Fruit fly (Drosophila melanogaster) whole organism, embryonic: ENCODE data around the gene CG17325.

Source experiments
- ATbp ChIP-seq: fragments of 200-800 bp; sonication (Bioruptor generic); optimal IDR thresholded peaks from 2 replicates; lab custom pipeline; 2017; ENCODE audit warnings: missing biosample characterization, mild to moderate bottlenecking, missing genetic modification characterization, missing genetic modification reagents
- Aef1 ChIP-seq: fragments of 200-800 bp; sonication (Bioruptor generic); IDR thresholded peaks from 3 replicates; pipeline ENCODE4 v1.3.6; 2022; ENCODE audit warnings: missing biosample characterization, missing genetic modification characterization
- Atf6 ChIP-seq: fragments of 200-800 bp; sonication (Bioruptor generic); IDR thresholded peaks from 2 replicates; pipeline ENCODE4 v1.3.6; 2022; ENCODE audit warnings: missing biosample characterization, missing genetic modification characterization
- CG10209 ChIP-seq: fragments of 200-800 bp; sonication (Bioruptor generic); optimal IDR thresholded peaks from 3 replicates; lab custom pipeline; 2017; ENCODE audit warnings: missing biosample characterization, mild to moderate bottlenecking, missing genetic modification characterization, missing genetic modification reagents
- CG1024 ChIP-seq: fragments of 200-800 bp; sonication (Bioruptor generic); IDR thresholded peaks from 2 replicates; pipeline ENCODE4 v1.3.6; 2022; ENCODE audit warnings: missing biosample characterization, missing genetic modification characterization
- CG10274 ChIP-seq: fragments of 200-800 bp; sonication (Bioruptor generic); optimal IDR thresholded peaks from 3 replicates; lab custom pipeline; 2017; ENCODE audit warnings: missing biosample characterization, mild to moderate bottlenecking, missing genetic modification characterization
- CG10321 ChIP-seq: fragments of 200-800 bp; sonication (Bioruptor generic); IDR thresholded peaks from 2 replicates; pipeline ENCODE4 v1.3.6; 2022; ENCODE audit warnings: missing biosample characterization, missing genetic modification characterization
- CG10366 ChIP-seq: fragments of 200-800 bp; sonication (Bioruptor generic); IDR thresholded peaks from 2 replicates; pipeline ENCODE4 v1.3.6; 2022; ENCODE audit warnings: missing biosample characterization, missing genetic modification characterization
- CG10959 ChIP-seq: fragments of 200-800 bp; sonication (Bioruptor generic); IDR thresholded peaks from 2 replicates; pipeline ENCODE4 v1.3.6; 2022; ENCODE audit warnings: missing biosample characterization, missing genetic modification characterization
- CG10979 ChIP-seq: fragments of 200-800 bp; sonication (Bioruptor generic); optimal IDR thresholded peaks from 2 replicates; lab custom pipeline; 2018; ENCODE audit warnings: missing biosample characterization, mild to moderate bottlenecking, missing genetic modification characterization, moderate library complexity
- CG11456 ChIP-seq: fragments of 200-800 bp; sonication (Bioruptor generic); IDR thresholded peaks from 3 replicates; pipeline ENCODE4 v1.3.6; 2022; ENCODE audit warnings: missing biosample characterization, missing genetic modification characterization
- CG13624 ChIP-seq: fragments of 200-800 bp; sonication (Bioruptor generic); optimal IDR thresholded peaks from 2 replicates; lab custom pipeline; 2016; ENCODE audit warnings: missing biosample characterization, missing genetic modification characterization
- CG15073 ChIP-seq: fragments of 200-800 bp; sonication (Bioruptor generic); optimal IDR thresholded peaks from 2 replicates; lab custom pipeline; 2016; ENCODE audit warnings: missing biosample characterization, missing genetic modification characterization
- CG15479 ChIP-seq: fragments of 200-800 bp; sonication (Bioruptor generic); optimal IDR thresholded peaks from 3 replicates; lab custom pipeline; 2019; ENCODE audit warnings: missing biosample characterization, mild to moderate bottlenecking, missing genetic modification characterization, moderate library complexity
- CG15696 ChIP-seq: fragments of 200-800 bp; sonication (Bioruptor generic); optimal IDR thresholded peaks from 2 replicates; lab custom pipeline; 2019; ENCODE audit warnings: missing biosample characterization, mild to moderate bottlenecking, missing genetic modification characterization, moderate library complexity
- CG16779 ChIP-seq: fragments of 200-800 bp; sonication (Bioruptor generic); IDR thresholded peaks from 2 replicates; pipeline ENCODE4 v1.3.6; 2022; ENCODE audit warnings: missing biosample characterization, missing genetic modification characterization
- CG2202 ChIP-seq: fragments of 200-800 bp; sonication (Bioruptor generic); optimal IDR thresholded peaks from 2 replicates; lab custom pipeline; 2018; ENCODE audit warnings: missing biosample characterization, mild to moderate bottlenecking, missing genetic modification characterization
- CG31388 ChIP-seq: fragments of 200-800 bp; sonication (Bioruptor generic); optimal IDR thresholded peaks from 2 replicates; lab custom pipeline; 2016; ENCODE audit warnings: missing biosample characterization, missing genetic modification characterization
- CG32772 ChIP-seq: fragments of 200-800 bp; sonication (Bioruptor generic); IDR thresholded peaks from 2 replicates; pipeline ENCODE4 v1.3.6; 2022; ENCODE audit warnings: missing biosample characterization, missing genetic modification characterization
- CG33213 ChIP-seq: fragments of 200-800 bp; sonication (Bioruptor generic); optimal IDR thresholded peaks from 3 replicates; lab custom pipeline; 2016; ENCODE audit warnings: missing biosample characterization, missing genetic modification characterization
- CG3847 ChIP-seq: fragments of 200-800 bp; sonication (Bioruptor generic); IDR thresholded peaks from 2 replicates; pipeline ENCODE4 v1.3.6; 2022; ENCODE audit warnings: missing biosample characterization, missing genetic modification characterization
- CG3995 ChIP-seq: fragments of 200-800 bp; sonication (Bioruptor generic); optimal IDR thresholded peaks from 3 replicates; lab custom pipeline; 2016; ENCODE audit warnings: missing biosample characterization, missing genetic modification characterization
- CG6254 ChIP-seq: fragments of 200-800 bp; sonication (Bioruptor generic); optimal IDR thresholded peaks from 3 replicates; lab custom pipeline; 2017; ENCODE audit warnings: mild to moderate bottlenecking, missing biosample characterization, missing genetic modification reagents, missing genetic modification characterization
- CG6689 ChIP-seq: fragments of 200-800 bp; sonication (Bioruptor generic); IDR thresholded peaks from 2 replicates; pipeline ENCODE4 v1.3.6; 2022; ENCODE audit warnings: missing biosample characterization, missing genetic modification characterization
- CG6854 ChIP-seq: fragments of 200-800 bp; sonication (Bioruptor generic); optimal IDR thresholded peaks from 3 replicates; lab custom pipeline; 2017; ENCODE audit warnings: missing biosample characterization, mild to moderate bottlenecking, missing genetic modification characterization
- CG7786 ChIP-seq: fragments of 200-800 bp; sonication (Bioruptor generic); optimal IDR thresholded peaks from 2 replicates; lab custom pipeline; 2016; ENCODE audit warnings: missing biosample characterization, missing genetic modification characterization
- E2f1 ChIP-seq: fragments of 200-800 bp; sonication (Bioruptor generic); IDR thresholded peaks from 2 replicates; pipeline ENCODE4 v1.3.6; 2022; ENCODE audit warnings: missing biosample characterization, missing genetic modification characterization
- Ets97D ChIP-seq: fragments of 200-800 bp; sonication (Bioruptor generic); optimal IDR thresholded peaks from 3 replicates; lab custom pipeline; 2016; ENCODE audit warnings: missing biosample characterization, missing genetic modification characterization
- Gug ChIP-seq: fragments of 200-800 bp; sonication (Bioruptor generic); IDR thresholded peaks from 4 replicates; pipeline ENCODE4 v1.3.6; 2022; ENCODE audit warnings: missing biosample characterization, missing genetic modification characterization
- Hr39 ChIP-seq: fragments of >200 bp; optimal IDR thresholded peaks from 2 replicates; lab custom pipeline; 2017
- Opbp ChIP-seq: fragments of 200-800 bp; sonication (Bioruptor generic); IDR thresholded peaks from 3 replicates; pipeline ENCODE4 v1.3.6; 2022; ENCODE audit warnings: missing biosample characterization, missing genetic modification characterization; ENCODE audit not compliant: partially characterized antibody
- PHDP ChIP-seq: fragments of 200-800 bp; sonication (Bioruptor generic); optimal IDR thresholded peaks from 3 replicates; lab custom pipeline; 2018; ENCODE audit warnings: missing biosample characterization, mild to moderate bottlenecking, missing genetic modification characterization, moderate library complexity
- YL-1 ChIP-seq: fragments of 200-800 bp; sonication (Bioruptor generic); optimal IDR thresholded peaks from 3 replicates; lab custom pipeline; 2017; ENCODE audit warnings: missing biosample characterization, mild to moderate bottlenecking, missing genetic modification characterization
- bab2 ChIP-seq: fragments of 200-800 bp; sonication (Bioruptor generic); optimal IDR thresholded peaks from 2 replicates; lab custom pipeline; 2016; ENCODE audit warnings: missing biosample characterization, missing genetic modification characterization
- cg ChIP-seq: fragments of 200-800 bp; sonication (Bioruptor generic); optimal IDR thresholded peaks from 3 replicates; lab custom pipeline; 2019; ENCODE audit warnings: missing biosample characterization, mild to moderate bottlenecking, missing genetic modification characterization, moderate library complexity
- chm ChIP-seq: fragments of 200-800 bp; sonication (Bioruptor generic); IDR thresholded peaks from 2 replicates; pipeline ENCODE4 v1.3.6; 2022; ENCODE audit warnings: missing biosample characterization, missing genetic modification characterization
- h ChIP-seq: fragments of >200 bp; optimal IDR thresholded peaks from 2 replicates; lab custom pipeline; 2017
- hkb ChIP-seq, 2 experiments: fragments of 200-800 bp in 1 of 2; fragments of >200 bp in 1 of 2; sonication (Bioruptor generic) in 1 of 2; IDR thresholded peaks in 1 of 2; optimal IDR thresholded peaks in 1 of 2; 2 replicates each; pipeline versions ENCODE4 v1.3.6 to Lab custom; 2017 to 2022; ENCODE audit warnings: missing biosample characterization in 1 of 2, missing genetic modification characterization in 1 of 2
- kni ChIP-seq: fragments of 200-800 bp; sonication (Bioruptor generic); optimal IDR thresholded peaks from 3 replicates; lab custom pipeline; 2017; ENCODE audit warnings: mild to moderate bottlenecking, missing biosample characterization, missing genetic modification reagents, missing genetic modification characterization
- lola ChIP-seq, 3 experiments: fragments of >200 bp in 2 of 3; fragments of 200-800 bp in 1 of 3; sonication (Bioruptor generic) in 1 of 3; optimal IDR thresholded peaks; 2 replicates each; lab custom pipeline; 2017 to 2019; ENCODE audit warnings: missing biosample characterization in 3 of 3, missing genetic modification characterization in 3 of 3, mild to moderate bottlenecking in 1 of 3, moderate library complexity in 1 of 3
- mam ChIP-seq: fragments of 200-800 bp; sonication (Bioruptor generic); optimal IDR thresholded peaks from 3 replicates; lab custom pipeline; 2016; ENCODE audit warnings: missing biosample characterization, missing genetic modification characterization
- mirr ChIP-seq: fragments of 200-800 bp; sonication (Bioruptor generic); optimal IDR thresholded peaks from 3 replicates; lab custom pipeline; 2018; ENCODE audit warnings: missing biosample characterization, mild to moderate bottlenecking, missing genetic modification characterization
- mld ChIP-seq: fragments of 200-800 bp; sonication (Bioruptor generic); IDR thresholded peaks from 3 replicates; pipeline ENCODE4 v1.3.6; 2022; ENCODE audit warnings: missing biosample characterization, missing genetic modification characterization; ENCODE audit not compliant: partially characterized antibody
- org-1 ChIP-seq: fragments of 200-800 bp; sonication (Bioruptor generic); optimal IDR thresholded peaks from 2 replicates; lab custom pipeline; 2017; ENCODE audit warnings: missing biosample characterization, missing genetic modification characterization
- p53 ChIP-seq: fragments of 200-800 bp; sonication (Bioruptor generic); optimal IDR thresholded peaks from 2 replicates; lab custom pipeline; 2016; ENCODE audit warnings: missing biosample characterization, missing genetic modification characterization
- slp2 ChIP-seq: fragments of 200-800 bp; sonication (Bioruptor generic); optimal IDR thresholded peaks from 2 replicates; lab custom pipeline; 2016; ENCODE audit warnings: missing biosample characterization, missing genetic modification characterization
- sna ChIP-seq: fragments of 200-800 bp; sonication (Bioruptor generic); IDR thresholded peaks from 2 replicates; pipeline ENCODE4 v1.3.6; 2022; ENCODE audit warnings: missing biosample characterization, missing genetic modification characterization; ENCODE audit not compliant: partially characterized antibody
- unc-4 ChIP-seq: fragments of 200-800 bp; sonication (Bioruptor generic); IDR thresholded peaks from 2 replicates; pipeline ENCODE4 v1.3.6; 2022; ENCODE audit warnings: missing biosample characterization, missing genetic modification characterization; ENCODE audit not compliant: partially characterized antibody
- usp ChIP-seq: fragments of >200 bp; optimal IDR thresholded peaks from 2 replicates; lab custom pipeline; 2017; ENCODE audit warnings: missing biosample characterization, missing genetic modification characterization

Gene CG17325

dm6 chr2L:18839143-18839872 lies 26.9 kb downstream of the CG17325 start, which contains the start of gene CG10600 (continued):
- TF ChIP-seq org-1 (peak; percentile 69), CG6854 (GFP tag; lab: Kevin White, UChicago) (no peak), h (lab: Kevin White, UChicago) (no peak), CG31388 (peak; percentile 36), mirr (peak; percentile 69), CG10366 (GFP tag; lab: Robert Waterston, UW) (peak; percentile 57), chm (peak; percentile 45; the same call in 1 of the 2 replicates), CG3847 (GFP tag; lab: Robert Waterston, UW) (peak; percentile 93), E2f1 (peak; percentile 64), CG7786 (GFP tag; lab: Kevin White, UChicago) (peak; percentile 88), usp (GFP tag; lab: Kevin White, UChicago) (no peak), CG15479 (GFP tag; lab: Kevin White, UChicago) (no peak), CG2202 (peak; percentile 44), p53 (GFP tag; lab: Kevin White, UChicago) (peak; percentile 75), Opbp (peak; percentile 90), CG10274 (GFP tag; lab: Kevin White, UChicago) (no peak), sna (GFP tag; lab: Robert Waterston, UW) (peak; percentile 67), CG10979 (tag; lab: Kevin White, UChicago) (peak; percentile 50), ATbp (peak; percentile 64), CG32772 (peak; percentile 91), CG13624 (peak; percentile 91), mam (GFP tag; lab: Kevin White, UChicago) (peak; percentile 92), cg (GFP tag; lab: Kevin White, UChicago) (peak; percentile 99), Atf6 (GFP tag; lab: Robert Waterston, UW) (peak; percentile 59; the same call in 1 of the 2 replicates), CG3995 (GFP tag; lab: Kevin White, UChicago) (peak; percentile 94), CG11456 (GFP tag; lab: Robert Waterston, UW) (peak; percentile 92), slp2 (GFP tag; lab: Kevin White, UChicago) (peak; percentile 63), CG6689 (GFP tag; lab: Robert Waterston, UW) (0 out of 2 replicates have a peak, but pooled peaks have one; percentile 14), YL-1 (peak; percentile 98), CG15073 (GFP tag; lab: Kevin White, UChicago) (no peak), CG10321 (GFP tag; lab: Robert Waterston, UW) (0 out of 2 replicates have a peak, but pooled peaks have one; percentile 51), CG1024 (GFP tag; lab: Robert Waterston, UW) (peak; percentile 69), mld (GFP tag; lab: Robert Waterston, UW) (peak; percentile 54; the same call in 1 of the 3 replicates), CG10209 (peak; percentile 78), Gug (peak; percentile 66; the same call in 3 of the 4 replicates), CG16779 (GFP tag; lab: Robert Waterston, UW) (peak; percentile 74), CG15696 (tag; lab: Kevin White, UChicago) (peak; percentile 71), unc-4 (GFP tag; lab: Robert Waterston, UW) (peak; percentile 86), Aef1 (GFP tag; lab: Robert Waterston, UW) (peak; percentile 53), hkb (optimal IDR thresholded peaks at IDR 0.05; lab: Kevin White, UChicago) (peak; percentile 71), hkb (GFP tag; IDR thresholded peaks at IDR 0.05; lab: Robert Waterston, UW) (peak; percentile 67), Hr39 (lab: Kevin White, UChicago) (no peak), CG6254 (peak; percentile 28), CG10959 (GFP tag; lab: Robert Waterston, UW) (peak; percentile 53), CG33213 (GFP tag; lab: Kevin White, UChicago) (peak; percentile 98), Ets97D (peak; percentile 94), PHDP (tag; lab: Kevin White, UChicago) (peak; percentile 63), lola (GFP tag; optimal IDR thresholded peaks at IDR 0.05; lab: Kevin White, UChicago) (peak in 1 of 3 experiments; percentile 32), bab2 (GFP tag; lab: Kevin White, UChicago) (peak; percentile 84), kni (GFP tag; lab: Kevin White, UChicago) (peak; percentile 55)
